Fruit fly (Drosophila melanogaster) whole organism, embryonic: ENCODE results near the gene Cpr64Ab.

ENCODE experiments used
- Asciz ChIP-seq: fragments of 200-800 bp; sonication (Bioruptor generic); optimal IDR thresholded peaks from 2 replicates; lab custom pipeline; 2017; ENCODE audit warnings: missing biosample characterization, mild to moderate bottlenecking, missing genetic modification characterization, missing genetic modification reagents
- CG10959 ChIP-seq: fragments of 200-800 bp; sonication (Bioruptor generic); IDR thresholded peaks from 2 replicates; pipeline ENCODE4 v1.3.6; 2022; ENCODE audit warnings: missing biosample characterization, missing genetic modification characterization
- CG12299 ChIP-seq: fragments of 200-800 bp; sonication (Bioruptor generic); optimal IDR thresholded peaks from 2 replicates; lab custom pipeline; 2018; ENCODE audit warnings: missing biosample characterization, mild to moderate bottlenecking, missing genetic modification characterization
- CG12744 ChIP-seq: fragments of 200-800 bp; sonication (Bioruptor generic); optimal IDR thresholded peaks from 2 replicates; lab custom pipeline; 2016; ENCODE audit warnings: missing biosample characterization, missing genetic modification characterization
- CG12769 ChIP-seq: fragments of 200-800 bp; sonication (Bioruptor generic); optimal IDR thresholded peaks from 2 replicates; lab custom pipeline; 2019; ENCODE audit warnings: missing biosample characterization, mild to moderate bottlenecking, missing genetic modification characterization, moderate library complexity
- CG13624 ChIP-seq: fragments of 200-800 bp; sonication (Bioruptor generic); optimal IDR thresholded peaks from 2 replicates; lab custom pipeline; 2016; ENCODE audit warnings: missing biosample characterization, missing genetic modification characterization
- CG14860 ChIP-seq: fragments of 200-800 bp; sonication (Bioruptor generic); IDR thresholded peaks from 3 replicates; pipeline ENCODE4 v1.3.6; 2022; ENCODE audit warnings: missing biosample characterization, missing genetic modification characterization; ENCODE audit not compliant: partially characterized antibody
- CG15011 ChIP-seq: fragments of 200-800 bp; sonication (Bioruptor generic); optimal IDR thresholded peaks from 3 replicates; lab custom pipeline; 2018; ENCODE audit warnings: missing biosample characterization, mild to moderate bottlenecking, missing genetic modification characterization
- CG30403 ChIP-seq: fragments of 200-800 bp; sonication (Bioruptor generic); optimal IDR thresholded peaks from 3 replicates; lab custom pipeline; 2016; ENCODE audit warnings: missing biosample characterization, missing genetic modification characterization
- CG3065 ChIP-seq: fragments of 200-800 bp; sonication (Bioruptor generic); optimal IDR thresholded peaks from 2 replicates; lab custom pipeline; 2016; ENCODE audit warnings: missing biosample characterization, missing genetic modification characterization
- CG34376 ChIP-seq: fragments of 200-800 bp; sonication (Bioruptor generic); optimal IDR thresholded peaks from 2 replicates; lab custom pipeline; 2018; ENCODE audit warnings: missing biosample characterization, mild to moderate bottlenecking, missing genetic modification characterization
- CG4424 ChIP-seq: fragments of 200-800 bp; sonication (Bioruptor generic); optimal IDR thresholded peaks from 3 replicates; lab custom pipeline; 2016; ENCODE audit warnings: missing biosample characterization, missing genetic modification characterization
- CG5180 ChIP-seq: fragments of 200-800 bp; sonication (Bioruptor generic); optimal IDR thresholded peaks from 3 replicates; lab custom pipeline; 2017; ENCODE audit warnings: missing biosample characterization, missing genetic modification characterization, mild to moderate bottlenecking, moderate library complexity, missing genetic modification reagents
- CG6272 ChIP-seq: fragments of 200-800 bp; sonication (Bioruptor generic); IDR thresholded peaks from 2 replicates; pipeline ENCODE4 v1.3.6; 2022; ENCODE audit warnings: missing biosample characterization, missing genetic modification characterization
- CG6813 ChIP-seq: fragments of 200-800 bp; sonication (Bioruptor generic); optimal IDR thresholded peaks from 2 replicates; lab custom pipeline; 2017; ENCODE audit warnings: missing biosample characterization, missing genetic modification characterization, mild to moderate bottlenecking, moderate library complexity, missing genetic modification reagents
- CG7372 ChIP-seq: fragments of 200-800 bp; sonication (Bioruptor generic); IDR thresholded peaks from 2 replicates; pipeline ENCODE4 v1.3.6; 2022; ENCODE audit warnings: missing biosample characterization, missing genetic modification characterization
- CG8765 ChIP-seq: fragments of 200-800 bp; sonication (Bioruptor generic); IDR thresholded peaks from 2 replicates; pipeline ENCODE4 v1.3.6; 2022; ENCODE audit warnings: missing biosample characterization, missing genetic modification characterization
- CoRest ChIP-seq: fragments of 200-800 bp; sonication (Bioruptor generic); optimal IDR thresholded peaks from 3 replicates; lab custom pipeline; 2018; ENCODE audit warnings: missing biosample characterization, mild to moderate bottlenecking, missing genetic modification characterization, moderate library complexity
- GATAe ChIP-seq: fragments of 200-800 bp; sonication (Bioruptor generic); conservative IDR thresholded peaks from 2 replicates; pipeline ENCODE4 v1.3.6; 2022; ENCODE audit warnings: missing biosample characterization, missing genetic modification characterization
- Gug ChIP-seq: fragments of 200-800 bp; sonication (Bioruptor generic); IDR thresholded peaks from 4 replicates; pipeline ENCODE4 v1.3.6; 2022; ENCODE audit warnings: missing biosample characterization, missing genetic modification characterization
- HHEX ChIP-seq: fragments of 200-800 bp; sonication (Bioruptor generic); optimal IDR thresholded peaks from 3 replicates; lab custom pipeline; 2017; ENCODE audit warnings: missing biosample characterization, mild to moderate bottlenecking, missing genetic modification characterization, missing genetic modification reagents
- Hey ChIP-seq: fragments of 200-800 bp; sonication (Bioruptor generic); optimal IDR thresholded peaks from 3 replicates; lab custom pipeline; 2018; ENCODE audit warnings: missing biosample characterization, mild to moderate bottlenecking, missing genetic modification characterization
- HmgD ChIP-seq: fragments of 200-800 bp; sonication (Bioruptor generic); optimal IDR thresholded peaks from 3 replicates; lab custom pipeline; 2016; ENCODE audit warnings: missing biosample characterization, missing genetic modification characterization
- HmgZ ChIP-seq: fragments of 200-800 bp; sonication (Bioruptor generic); optimal IDR thresholded peaks from 2 replicates; lab custom pipeline; 2018; ENCODE audit warnings: missing biosample characterization, mild to moderate bottlenecking, missing genetic modification characterization
- Lpt ChIP-seq: fragments of >200 bp; optimal IDR thresholded peaks from 2 replicates; lab custom pipeline; 2018; ENCODE audit warnings: missing biosample characterization, missing genetic modification characterization
- NFAT ChIP-seq: fragments of 200-800 bp; sonication (Bioruptor generic); IDR thresholded peaks from 2 replicates; pipeline ENCODE4 v1.3.6; 2022; ENCODE audit warnings: missing biosample characterization, missing genetic modification characterization
- Nf-YC ChIP-seq: fragments of 200-800 bp; optimal IDR thresholded peaks from 3 replicates; lab custom pipeline; 2019; ENCODE audit warnings: missing biosample characterization, mild to moderate bottlenecking, missing genetic modification characterization, moderate library complexity
- NfI ChIP-seq: fragments of 200-800 bp; sonication (Bioruptor generic); optimal IDR thresholded peaks from 3 replicates; lab custom pipeline; 2018; ENCODE audit warnings: missing biosample characterization, mild to moderate bottlenecking, missing genetic modification characterization, moderate library complexity
- Pdp1 ChIP-seq, 2 experiments: fragments of 200-800 bp; sonication (Bioruptor generic); optimal IDR thresholded peaks; 3 replicates each; lab custom pipeline; 2016; ENCODE audit warnings: missing biosample characterization in 2 of 2, missing genetic modification characterization in 2 of 2, mild to moderate bottlenecking in 1 of 2, moderate library complexity in 1 of 2
- Vsx1 ChIP-seq: fragments of 200-800 bp; sonication (Bioruptor generic); optimal IDR thresholded peaks from 2 replicates; lab custom pipeline; 2017; ENCODE audit warnings: missing biosample characterization, mild to moderate bottlenecking, missing genetic modification characterization, missing genetic modification reagents
- YL-1 ChIP-seq: fragments of 200-800 bp; sonication (Bioruptor generic); optimal IDR thresholded peaks from 3 replicates; lab custom pipeline; 2017; ENCODE audit warnings: missing biosample characterization, mild to moderate bottlenecking, missing genetic modification characterization
- ase ChIP-seq: fragments of 200-800 bp; sonication (Bioruptor generic); IDR thresholded peaks from 3 replicates; pipeline ENCODE4 v1.3.6; 2022; ENCODE audit warnings: missing biosample characterization, missing genetic modification characterization
- crp ChIP-seq, 2 experiments: fragments of 200-800 bp; sonication (Bioruptor generic); optimal IDR thresholded peaks; 2 replicates in 1 of 2; 3 replicates in 1 of 2; lab custom pipeline; 2017; ENCODE audit warnings: missing biosample characterization in 2 of 2, missing genetic modification characterization in 2 of 2, mild to moderate bottlenecking in 1 of 2, moderate library complexity in 1 of 2
- dm ChIP-seq: fragments of 200-800 bp; sonication (Bioruptor generic); optimal IDR thresholded peaks from 3 replicates; lab custom pipeline; 2016; ENCODE audit warnings: missing biosample characterization, missing genetic modification characterization
- emc ChIP-seq: fragments of 200-800 bp; sonication (Bioruptor generic); optimal IDR thresholded peaks from 2 replicates; lab custom pipeline; 2016; ENCODE audit warnings: missing biosample characterization, missing genetic modification characterization
- ems ChIP-seq: fragments of 200-800 bp; sonication (Bioruptor generic); optimal IDR thresholded peaks from 3 replicates; lab custom pipeline; 2016; ENCODE audit warnings: missing biosample characterization, missing genetic modification characterization
- exex ChIP-seq: fragments of 200-800 bp; sonication (Bioruptor generic); optimal IDR thresholded peaks from 4 replicates; lab custom pipeline; 2018; ENCODE audit warnings: missing biosample characterization, mild to moderate bottlenecking, missing genetic modification characterization, moderate library complexity
- kah ChIP-seq: fragments of 200-800 bp; sonication (Bioruptor generic); optimal IDR thresholded peaks from 2 replicates; lab custom pipeline; 2018; ENCODE audit warnings: missing biosample characterization, mild to moderate bottlenecking, missing genetic modification characterization
- mirr ChIP-seq: fragments of 200-800 bp; sonication (Bioruptor generic); optimal IDR thresholded peaks from 3 replicates; lab custom pipeline; 2018; ENCODE audit warnings: missing biosample characterization, mild to moderate bottlenecking, missing genetic modification characterization
- org-1 ChIP-seq: fragments of 200-800 bp; sonication (Bioruptor generic); optimal IDR thresholded peaks from 2 replicates; lab custom pipeline; 2017; ENCODE audit warnings: missing biosample characterization, missing genetic modification characterization
- sd ChIP-seq: fragments of 200-800 bp; sonication (Bioruptor generic); optimal IDR thresholded peaks from 3 replicates; lab custom pipeline; 2018; ENCODE audit warnings: missing biosample characterization, mild to moderate bottlenecking, missing genetic modification characterization, moderate library complexity
- seq ChIP-seq: fragments of 200-800 bp; sonication (Bioruptor generic); IDR thresholded peaks from 2 replicates; pipeline ENCODE4 v1.3.6; 2022; ENCODE audit warnings: missing biosample characterization, missing genetic modification characterization
- tna ChIP-seq: fragments of 200-800 bp; sonication (Bioruptor generic); IDR thresholded peaks from 2 replicates; pipeline ENCODE4 v1.3.6; 2022; ENCODE audit warnings: missing biosample characterization, missing genetic modification characterization; ENCODE audit not compliant: partially characterized antibody
- tx ChIP-seq: fragments of 200-800 bp; sonication (Bioruptor generic); optimal IDR thresholded peaks from 2 replicates; lab custom pipeline; 2016; ENCODE audit warnings: missing biosample characterization, missing genetic modification characterization
- usp ChIP-seq: fragments of >200 bp; optimal IDR thresholded peaks from 2 replicates; lab custom pipeline; 2017; ENCODE audit warnings: missing biosample characterization, missing genetic modification characterization
- wor ChIP-seq: fragments of 200-800 bp; sonication (Bioruptor generic); IDR thresholded peaks from 2 replicates; pipeline ENCODE4 v1.3.6; 2022; ENCODE audit warnings: missing biosample characterization, missing genetic modification characterization
- zen ChIP-seq: fragments of 200-800 bp; sonication (Bioruptor generic); optimal IDR thresholded peaks from 3 replicates; lab custom pipeline; 2018; ENCODE audit warnings: missing biosample characterization, mild to moderate bottlenecking, missing genetic modification characterization, moderate library complexity

Gene Cpr64Ab

DNA sequence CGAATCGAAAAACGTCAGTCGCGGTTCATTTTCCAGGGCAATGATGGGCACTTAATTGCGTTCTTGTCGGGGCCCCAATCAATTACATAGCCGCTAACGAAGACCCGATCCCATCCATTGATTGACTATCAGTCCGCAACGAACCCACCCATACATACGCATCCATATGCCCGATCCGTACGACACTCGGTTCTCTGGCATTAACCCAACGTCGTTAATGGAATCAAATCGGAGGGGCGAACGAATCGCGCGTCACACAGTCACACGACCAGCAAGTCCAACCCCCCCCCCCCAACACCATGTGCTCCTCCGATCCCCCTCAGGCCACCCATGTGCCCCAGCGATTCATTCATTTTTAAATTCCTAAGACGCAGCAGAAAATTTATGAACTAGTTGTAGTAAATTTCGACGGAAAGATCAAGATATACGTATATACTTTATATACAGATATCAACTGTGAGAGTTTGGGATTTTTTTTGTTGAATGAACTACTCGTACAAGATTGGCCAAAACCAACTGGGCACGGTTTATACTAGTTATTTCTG, 10.0 kb upstream of the Cpr64Ab start (continued):
- TF ChIP-seq ems (GFP tag; lab: Kevin White, UChicago): no peak
- peak; percentile 78 for TF ChIP-seq CG34376 (GFP tag; lab: Kevin White, UChicago)
- no peak for TF ChIP-seq GATAe (GFP tag; lab: Robert Waterston, UW)
- peak; percentile 95 for TF ChIP-seq CG12769 (tag; lab: Kevin White, UChicago)
- no peak for TF ChIP-seq CG10959 (GFP tag; lab: Robert Waterston, UW)
- TF ChIP-seq Lpt (GFP tag; lab: Kevin White, UChicago): no peak
- no peak for TF ChIP-seq HmgD (GFP tag; lab: Kevin White, UChicago)
- TF ChIP-seq Asciz (GFP tag; lab: Kevin White, UChicago): no peak
- peak; percentile 34 for TF ChIP-seq NfI (GFP tag; lab: Kevin White, UChicago)
- no peak for TF ChIP-seq zen (tag; lab: Kevin White, UChicago)
- TF ChIP-seq org-1: no peak
- TF ChIP-seq Gug: peak; percentile 4; the same call in 2 of the 4 replicates
- TF ChIP-seq CG6813 (GFP tag; lab: Kevin White, UChicago): peak; percentile 9
- no peak for TF ChIP-seq CoRest (tag; lab: Kevin White, UChicago)
- no peak for TF ChIP-seq usp
- no peak for TF ChIP-seq CG30403 (GFP tag; lab: Kevin White, UChicago)
- TF ChIP-seq kah (GFP tag; lab: Kevin White, UChicago): no peak
- peak; percentile 14 for TF ChIP-seq CG5180 (GFP tag; lab: Kevin White, UChicago)
- peak; percentile 89 for TF ChIP-seq mirr
- TF ChIP-seq ase: no peak
- no peak for TF ChIP-seq CG4424
- TF ChIP-seq exex (tag; lab: Kevin White, UChicago): peak; percentile 79
- no peak for TF ChIP-seq wor
- TF ChIP-seq seq (GFP tag; lab: Robert Waterston, UW): no peak
- no peak for TF ChIP-seq CG15011
- TF ChIP-seq CG14860 (GFP tag; lab: Robert Waterston, UW): no peak
- TF ChIP-seq CG3065 (GFP tag; lab: Kevin White, UChicago): no peak
- TF ChIP-seq Vsx1 (GFP tag; lab: Kevin White, UChicago): no peak
- no peak for TF ChIP-seq YL-1 (GFP tag; lab: Kevin White, UChicago)
- TF ChIP-seq crp (GFP tag; optimal IDR thresholded peaks at IDR 0.05; lab: Kevin White, UChicago): no peak
- TF ChIP-seq CG8765 (GFP tag; lab: Robert Waterston, UW): no peak
- no peak for TF ChIP-seq CG12299
- TF ChIP-seq Nf-YC (tag; lab: Kevin White, UChicago): peak; percentile 34
- TF ChIP-seq CG7372: no peak
- TF ChIP-seq sd (tag; lab: Kevin White, UChicago): peak; percentile 99
- peak; percentile 68; the same call in 1 of the 2 replicates for TF ChIP-seq NFAT (GFP tag; lab: Robert Waterston, UW)
- no peak for TF ChIP-seq dm
- peak in 1 of 2 experiments; percentile 44 for TF ChIP-seq Pdp1 (GFP tag; optimal IDR thresholded peaks at IDR 0.05; lab: Kevin White, UChicago)
- TF ChIP-seq CG13624 (GFP tag; lab: Kevin White, UChicago): no peak
- TF ChIP-seq Hey (tag; lab: Kevin White, UChicago): peak; percentile 17
- TF ChIP-seq HmgZ (tag; lab: Kevin White, UChicago): peak; percentile 64
- TF ChIP-seq emc (GFP tag; lab: Kevin White, UChicago): no peak
- TF ChIP-seq tna (GFP tag; lab: Robert Waterston, UW): 0 out of 2 replicates have a peak, but pooled peaks have one; percentile 7
- no peak for TF ChIP-seq CG12744 (GFP tag; lab: Kevin White, UChicago)
- TF ChIP-seq CG6272 (GFP tag; lab: Robert Waterston, UW): no peak
- peak; percentile 4 for TF ChIP-seq HHEX (GFP tag; lab: Kevin White, UChicago)
- no peak for TF ChIP-seq tx (GFP tag; lab: Kevin White, UChicago)
- TF ChIP-seq, all 482 proteins: peak for 79
